Worm (Caenorhabditis elegans): ENCODE data around the gene F15B9.6.

ce11 chrV:12999559-12999958 is 14.4 kb upstream of the F15B9.6 start, which contains the start of gene far-4:
- TF ChIP-seq aly-2 (tag; optimal IDR thresholded peaks at IDR 0.05) (no peak), fos-1 (tag; optimal IDR thresholded peaks at IDR 0.05) (no peak), unc-98 (GFP tag; IDR thresholded peaks at IDR 0.05) (no peak), irx-1 (tag; optimal IDR thresholded peaks at IDR 0.05) (no peak), hlh-17 (GFP tag; optimal IDR thresholded peaks at IDR 0.05; ENCODE audit: borderline replicate concordance) (no peak), tbx-2 (tag; optimal IDR thresholded peaks at IDR 0.05) (no peak), ceh-82 (tag; optimal IDR thresholded peaks at IDR 0.05) (no peak), nhr-12 (tag; optimal IDR thresholded peaks at IDR 0.05) (no peak), aha-1 (tag; optimal IDR thresholded peaks at IDR 0.05) (no peak), mep-1 (tag; optimal IDR thresholded peaks at IDR 0.05) (no peak)
